Fruit fly (Drosophila melanogaster) whole organism, pupa: ENCODE measurements around the gene cDIP.

Experiments
- CG13204 ChIP-seq: fragments of 200-800 bp; sonication (Bioruptor generic); optimal IDR thresholded peaks from 2 replicates; lab custom pipeline; 2018; ENCODE audit warnings: missing biosample characterization, mild to moderate bottlenecking, missing genetic modification characterization, moderate library complexity
- CG34367 ChIP-seq: fragments of 200-800 bp; sonication (Bioruptor generic); optimal IDR thresholded peaks from 2 replicates; lab custom pipeline; 2018; ENCODE audit warnings: missing biosample characterization, mild to moderate bottlenecking, missing genetic modification characterization
- Ets98B ChIP-seq: fragments of 200-800 bp; sonication (Bioruptor generic); IDR thresholded peaks from 2 replicates; pipeline ENCODE4 v1.3.6; 2022; ENCODE audit warnings: missing biosample characterization, missing genetic modification characterization
- Pif1B ChIP-seq: fragments of 200-800 bp; sonication (Bioruptor generic); optimal IDR thresholded peaks from 3 replicates; lab custom pipeline; 2016; ENCODE audit warnings: missing biosample characterization, missing genetic modification characterization
- fd96Ca ChIP-seq: fragments of 200-800 bp; sonication (Bioruptor generic); IDR thresholded peaks from 3 replicates; pipeline ENCODE4 v1.3.6; 2022; ENCODE audit warnings: missing biosample characterization, missing genetic modification characterization
- gl ChIP-seq: fragments of 200-800 bp; sonication (Bioruptor generic); optimal IDR thresholded peaks from 2 replicates; lab custom pipeline; 2018; ENCODE audit warnings: missing biosample characterization, mild to moderate bottlenecking, missing genetic modification characterization

DNA sequence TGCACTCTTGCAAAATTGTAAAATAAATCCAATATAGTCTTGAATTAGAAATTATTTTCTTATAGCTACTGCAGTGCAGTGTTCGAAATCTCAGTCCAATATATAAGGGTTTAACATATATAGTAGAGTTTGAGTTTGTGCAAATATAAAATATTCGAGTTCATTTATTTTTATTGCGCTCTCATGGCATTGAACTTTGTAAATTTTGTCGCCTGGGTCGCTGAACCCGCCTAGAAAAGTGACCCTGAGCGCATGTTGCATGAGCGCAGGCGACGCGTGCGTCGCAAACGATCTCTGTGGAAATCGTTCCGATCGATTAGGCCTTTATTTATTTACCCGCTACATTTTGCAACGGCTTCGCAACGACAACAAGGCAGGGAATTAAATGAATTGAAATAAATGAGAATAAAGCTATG lies 39.1 kb upstream of the cDIP start:
- TF ChIP-seq gl (tag; lab: Kevin White, UChicago), result no peak
- no peak for TF ChIP-seq CG13204 (GFP tag; lab: Kevin White, UChicago)
- peak; percentile 78 for TF ChIP-seq fd96Ca (GFP tag; lab: Robert Waterston, UW)
- TF ChIP-seq Ets98B (GFP tag; lab: Robert Waterston, UW), result peak; percentile 53
- TF ChIP-seq CG34367 (tag; lab: Kevin White, UChicago), result peak; percentile 57
- peak; percentile 63 for TF ChIP-seq Pif1B (GFP tag; lab: Kevin White, UChicago)
